Fruit fly (Drosophila melanogaster): ENCODE data around the gene CG15529.

DNA sequence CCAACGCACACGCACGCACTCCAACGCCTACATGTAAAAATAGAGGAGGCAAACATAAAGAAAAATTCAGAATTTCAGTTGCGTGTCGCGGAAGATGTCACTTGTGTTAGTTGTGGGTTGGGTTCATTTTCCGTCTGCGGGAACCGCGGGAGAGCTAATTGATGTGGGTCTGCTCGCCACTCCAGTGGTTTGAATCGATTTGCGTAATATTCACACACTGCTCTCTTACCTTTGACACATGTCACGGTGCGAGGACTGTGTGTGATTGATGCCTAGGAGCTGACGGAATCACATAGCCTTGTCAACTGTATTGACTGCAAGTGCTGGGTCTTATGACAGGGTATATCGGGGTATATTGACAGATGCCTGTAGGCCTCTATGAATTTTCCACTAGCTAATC, 40.9 kb upstream of the CG15529 start:
- TF ChIP-seq Dll (optimal IDR thresholded peaks at IDR 0.05) (no peak), pan (optimal IDR thresholded peaks at IDR 0.05) (no peak), psq (optimal IDR thresholded peaks at IDR 0.05) (no peak), usp (GFP tag; optimal IDR thresholded peaks at IDR 0.05) (no peak), CG8478 (optimal IDR thresholded peaks at IDR 0.05) (no peak), EcR (GFP tag; optimal IDR thresholded peaks at IDR 0.05) (no peak)
